Worm (Caenorhabditis elegans) whole organism, young adult: ENCODE data around the gene clec-49.

Source experiments
- B0019.2 ChIP-seq: fragments of 200-800 bp; sonication (Bioruptor generic); conservative IDR thresholded peaks from 2 replicates; pipeline ENCODE4 v1.3.6; 2022; ENCODE audit warnings: missing genetic modification reagents, missing genetic modification characterization, missing compliant biosample characterization
- C17E4.6 ChIP-seq: fragments of 200-800 bp; sonication (Bioruptor generic); IDR thresholded peaks from 2 replicates; pipeline ENCODE4 v1.3.6; 2022; ENCODE audit warnings: missing genetic modification reagents, missing genetic modification characterization, missing compliant biosample characterization
- F39B2.1 ChIP-seq: fragments of 200-800 bp; sonication (Bioruptor generic); IDR thresholded peaks from 2 replicates; pipeline ENCODE4 v1.3.6; 2022; ENCODE audit warnings: missing genetic modification reagents, missing genetic modification characterization, missing compliant biosample characterization
- F49E8.2 ChIP-seq: sonication (generic microtip); optimal IDR thresholded peaks from 3 replicates; lab custom pipeline; 2017; ENCODE audit warnings: missing genetic modification characterization, mild to moderate bottlenecking, missing compliant biosample characterization, antibody characterized with exemption, moderate library complexity; ENCODE audit not compliant: insufficient read depth
- F52B5.7 ChIP-seq: sonication (generic microtip); optimal IDR thresholded peaks from 2 replicates; lab custom pipeline; 2016; ENCODE audit warnings: mild to moderate bottlenecking, missing genetic modification characterization, missing compliant biosample characterization
- F55B11.4 ChIP-seq: sonication (generic microtip); optimal IDR thresholded peaks from 2 replicates; lab custom pipeline; 2016; ENCODE audit warnings: missing compliant biosample characterization, missing genetic modification characterization, borderline replicate concordance; ENCODE audit not compliant: insufficient read depth
- F57C9.4 ChIP-seq: sonication (generic microtip); optimal IDR thresholded peaks from 2 replicates; lab custom pipeline; 2017; ENCODE audit warnings: mild to moderate bottlenecking, missing genetic modification characterization, missing compliant biosample characterization
- Y67H2A.10 ChIP-seq: fragments of 200-800 bp; sonication (Bioruptor generic); conservative IDR thresholded peaks from 2 replicates; pipeline ENCODE4 v1.3.6; 2022; ENCODE audit warnings: missing genetic modification reagents, missing genetic modification characterization, missing compliant biosample characterization
- Y79H2A.3 ChIP-seq: fragments of 200-800 bp; sonication (Bioruptor generic); conservative IDR thresholded peaks from 2 replicates; pipeline ENCODE4 v1.3.6; 2022; ENCODE audit warnings: missing genetic modification reagents, missing genetic modification characterization, missing compliant biosample characterization
- ZK185.1 ChIP-seq: sonication (generic microtip); optimal IDR thresholded peaks from 2 replicates; lab custom pipeline; 2016; ENCODE audit warnings: mild to moderate bottlenecking, missing genetic modification characterization, missing compliant biosample characterization; ENCODE audit not compliant: poor library complexity, severe bottlenecking
- aptf-2 ChIP-seq: fragments of 200-800 bp; sonication (Bioruptor generic); conservative IDR thresholded peaks from 2 replicates; pipeline ENCODE4 v1.3.6; 2022; ENCODE audit warnings: missing genetic modification reagents, missing genetic modification characterization, missing compliant biosample characterization
- athp-1 ChIP-seq: sonication (generic microtip); optimal IDR thresholded peaks from 2 replicates; lab custom pipeline; 2017; ENCODE audit warnings: mild to moderate bottlenecking, missing genetic modification characterization, missing compliant biosample characterization
- attf-6 ChIP-seq: fragments of 200-800 bp; sonication (Bioruptor generic); IDR thresholded peaks from 2 replicates; pipeline ENCODE4 v1.3.6; 2022; ENCODE audit warnings: missing genetic modification reagents, missing genetic modification characterization, missing compliant biosample characterization
- bed-2 ChIP-seq: fragments of 200-800 bp; sonication (Bioruptor generic); IDR thresholded peaks from 2 replicates; pipeline ENCODE4 v1.3.6; 2022; ENCODE audit warnings: missing genetic modification reagents, missing genetic modification characterization, missing compliant biosample characterization
- cebp-2 ChIP-seq: fragments of 200-800 bp; sonication (Bioruptor generic); IDR thresholded peaks from 2 replicates; pipeline ENCODE4 v1.3.6; 2022; ENCODE audit warnings: missing genetic modification characterization, missing compliant biosample characterization
- ceh-27 ChIP-seq: fragments of 200-800 bp; sonication (Bioruptor generic); optimal IDR thresholded peaks from 2 replicates; lab custom pipeline; 2018; ENCODE audit warnings: mild to moderate bottlenecking, missing genetic modification characterization, moderate library complexity, missing compliant biosample characterization
- ceh-40 ChIP-seq: fragments of 200-800 bp; sonication (Bioruptor generic); IDR thresholded peaks from 2 replicates; pipeline ENCODE4 v1.3.6; 2022; ENCODE audit warnings: missing genetic modification characterization, missing compliant biosample characterization
- dpff-1 ChIP-seq: sonication (generic microtip); optimal IDR thresholded peaks from 2 replicates; lab custom pipeline; 2017; ENCODE audit warnings: mild to moderate bottlenecking, missing genetic modification characterization, missing compliant biosample characterization
- fkh-3 ChIP-seq: sonication (generic microtip); optimal IDR thresholded peaks from 2 replicates; lab custom pipeline; 2016; ENCODE audit warnings: mild to moderate bottlenecking, missing genetic modification characterization, missing compliant biosample characterization
- gei-17 ChIP-seq: fragments of 200-800 bp; sonication (Bioruptor generic); optimal IDR thresholded peaks from 2 replicates; lab custom pipeline; 2018; ENCODE audit warnings: mild to moderate bottlenecking, missing genetic modification characterization, missing compliant biosample characterization
- hlh-12 ChIP-seq: sonication (generic microtip); optimal IDR thresholded peaks from 2 replicates; lab custom pipeline; 2016; ENCODE audit warnings: missing genetic modification characterization, missing compliant biosample characterization
- hlh-26 ChIP-seq: fragments of 200-800 bp; sonication (Bioruptor generic); conservative IDR thresholded peaks from 2 replicates; pipeline ENCODE4 v1.3.6; 2022; ENCODE audit warnings: missing genetic modification reagents, missing genetic modification characterization, missing compliant biosample characterization
- hsf-1 ChIP-seq: fragments of 200-800 bp; sonication (Bioruptor generic); IDR thresholded peaks from 2 replicates; pipeline ENCODE4 v1.3.6; 2022; ENCODE audit warnings: missing genetic modification reagents, missing genetic modification characterization, missing compliant biosample characterization
- lag-1 ChIP-seq: fragments of 200-800 bp; sonication (Bioruptor generic); IDR thresholded peaks from 2 replicates; pipeline ENCODE4 v1.3.6; 2022; ENCODE audit warnings: missing genetic modification reagents, missing genetic modification characterization, missing compliant biosample characterization
- lir-1 ChIP-seq: fragments of 200-800 bp; sonication (Bioruptor generic); conservative IDR thresholded peaks from 2 replicates; pipeline ENCODE4 v1.3.6; 2022; ENCODE audit warnings: missing genetic modification reagents, missing genetic modification characterization, missing compliant biosample characterization
- lsl-1 ChIP-seq: fragments of 200-800 bp; sonication (Bioruptor generic); optimal IDR thresholded peaks from 2 replicates; lab custom pipeline; 2018; ENCODE audit warnings: mild to moderate bottlenecking, missing genetic modification characterization, moderate library complexity, missing compliant biosample characterization
- lsy-27 ChIP-seq: sonication (generic microtip); optimal IDR thresholded peaks from 2 replicates; lab custom pipeline; 2017; ENCODE audit warnings: missing genetic modification characterization, mild to moderate bottlenecking, missing compliant biosample characterization, antibody characterized with exemption, missing genotype, borderline replicate concordance; ENCODE audit not compliant: insufficient read depth
- madf-10 ChIP-seq: sonication (generic microtip); optimal IDR thresholded peaks from 2 replicates; lab custom pipeline; 2016; ENCODE audit warnings: mild to moderate bottlenecking, missing genetic modification characterization, missing compliant biosample characterization
- madf-3 ChIP-seq: fragments of 200-800 bp; sonication (Bioruptor generic); IDR thresholded peaks from 2 replicates; pipeline ENCODE4 v1.3.6; 2022; ENCODE audit warnings: missing genetic modification reagents, missing genetic modification characterization, missing compliant biosample characterization
- madf-6 ChIP-seq: fragments of 200-800 bp; sonication (Bioruptor generic); IDR thresholded peaks from 2 replicates; pipeline ENCODE4 v1.3.6; 2022; ENCODE audit warnings: missing genetic modification reagents, missing genetic modification characterization, missing compliant biosample characterization
- madf-8 ChIP-seq: fragments of 200-800 bp; sonication (Bioruptor generic); conservative IDR thresholded peaks from 2 replicates; pipeline ENCODE4 v1.3.6; 2022; ENCODE audit warnings: missing genetic modification reagents, missing genetic modification characterization, missing compliant biosample characterization
- nfya-1 ChIP-seq: sonication (generic microtip); optimal IDR thresholded peaks from 2 replicates; lab custom pipeline; 2017; ENCODE audit warnings: antibody characterized with exemption, missing compliant biosample characterization, missing genetic modification characterization, borderline replicate concordance; ENCODE audit not compliant: insufficient read depth
- nhr-120 ChIP-seq: fragments of 200-800 bp; sonication (Bioruptor generic); IDR thresholded peaks from 2 replicates; pipeline ENCODE4 v1.3.6; 2022; ENCODE audit warnings: missing genetic modification characterization, missing compliant biosample characterization
- nhr-90 ChIP-seq: sonication (generic microtip); optimal IDR thresholded peaks from 2 replicates; lab custom pipeline; 2016; ENCODE audit warnings: missing genotype, mild to moderate bottlenecking, missing genetic modification characterization, missing compliant biosample characterization
- pbrm-1 ChIP-seq: fragments of 200-800 bp; sonication (Bioruptor generic); IDR thresholded peaks from 2 replicates; pipeline ENCODE4 v1.3.6; 2022; ENCODE audit warnings: missing genetic modification reagents, missing genetic modification characterization, missing compliant biosample characterization
- pha-4 ChIP-seq: fragments of 150-350 bp; sonication (generic microtip); optimal IDR thresholded peaks from 2 replicates; lab custom pipeline; 2014; ENCODE audit warnings: missing biosample characterization, missing genetic modification reagents, missing genetic modification characterization
- rec-8 ChIP-seq, 2 experiments: sonication (generic microtip); optimal IDR thresholded peaks; 2 replicates each; lab custom pipeline; 2016; ENCODE audit warnings: mild to moderate bottlenecking in 2 of 2, missing genetic modification characterization in 2 of 2, missing genetic modification reagents in 2 of 2, missing genotype in 2 of 2, missing biosample characterization in 1 of 2, missing compliant biosample characterization in 1 of 2, moderate library complexity in 1 of 2
- repo-1 ChIP-seq: sonication (generic microtip); optimal IDR thresholded peaks from 2 replicates; lab custom pipeline; 2017; ENCODE audit warnings: mild to moderate bottlenecking, missing genetic modification characterization, missing compliant biosample characterization
- rpc-1 ChIP-seq, 2 experiments: fragments of 150-350 bp in 1 of 2; sonication (generic microtip) in 1 of 2; optimal IDR thresholded peaks; 2 replicates each; lab custom pipeline; 2014 to 2018; ENCODE audit warnings: missing biosample characterization in 1 of 2, missing genetic modification characterization in 1 of 2, missing genetic modification reagents in 1 of 2, missing genotype in 1 of 2
- snpc-3.4 ChIP-seq: sonication (generic microtip); optimal IDR thresholded peaks from 2 replicates; lab custom pipeline; 2017; ENCODE audit warnings: missing genetic modification characterization, mild to moderate bottlenecking, missing compliant biosample characterization, antibody characterized with exemption, moderate library complexity, missing genotype, missing genetic modification reagents
- somi-1 ChIP-seq: fragments of 200-800 bp; sonication (Bioruptor generic); optimal IDR thresholded peaks from 2 replicates; lab custom pipeline; 2018; ENCODE audit warnings: mild to moderate bottlenecking, missing genetic modification characterization, missing compliant biosample characterization
- ztf-25 ChIP-seq: fragments of 200-800 bp; sonication (Bioruptor generic); IDR thresholded peaks from 2 replicates; pipeline ENCODE4 v1.3.6; 2022; ENCODE audit warnings: missing genetic modification reagents, missing genetic modification characterization, missing compliant biosample characterization

The clec-49 gene

ce11 chrV:19747144-19747543, 3.9 kb downstream of the clec-49 start:
- TF ChIP-seq lsy-27 (tag; lab: Kevin White, UChicago) (no peak), cebp-2 (GFP tag; lab: Robert Waterston, UW) (no peak), madf-3 (GFP tag; lab: Robert Waterston, UW) (no peak), pbrm-1 (no peak), rpc-1 (optimal IDR thresholded peaks at IDR 0.05; lab: Kevin White, UChicago) (no peak), rpc-1 (tag; optimal IDR thresholded peaks at IDR 0.05; lab: Kevin White, UChicago) (no peak), snpc-3.4 (tag; lab: Kevin White, UChicago) (no peak), ztf-25 (GFP tag; lab: Robert Waterston, UW) (no peak), ceh-40 (GFP tag; lab: Robert Waterston, UW) (no peak), hlh-26 (GFP tag; lab: Robert Waterston, UW) (no peak), F52B5.7 (tag; lab: Kevin White, UChicago) (no peak), lag-1 (GFP tag; lab: Robert Waterston, UW) (no peak), hsf-1 (no peak), athp-1 (tag; lab: Kevin White, UChicago) (no peak), Y79H2A.3 (GFP tag; lab: Robert Waterston, UW) (no peak), madf-10 (tag; lab: Kevin White, UChicago) (no peak), ZK185.1 (tag; lab: Kevin White, UChicago) (no peak), nfya-1 (no peak)

- TF ChIP-seq madf-8 (GFP tag; lab: Robert Waterston, UW) (no peak), hlh-12 (no peak), dpff-1 (tag; lab: Kevin White, UChicago) (no peak), C17E4.6 (no peak), F52B5.7 (tag; lab: Kevin White, UChicago) (no peak), pha-4 (tag; lab: Kevin White, UChicago) (no peak), madf-6 (GFP tag; lab: Robert Waterston, UW) (no peak), nhr-90 (tag; lab: Kevin White, UChicago) (no peak), pbrm-1 (no peak), Y67H2A.10 (GFP tag; lab: Robert Waterston, UW) (no peak), B0019.2 (GFP tag; lab: Robert Waterston, UW) (no peak), fkh-3 (tag; lab: Kevin White, UChicago) (no peak), madf-10 (tag; lab: Kevin White, UChicago) (no peak), ceh-27 (GFP tag; lab: Kevin White, UChicago) (no peak)
Observed at ce11 chrV:19745852-19746251, 5.2 kb downstream of the clec-49 start, which contains the start of gene W04E12.5. W04E12.5 (plus strand) TSS chrV:19746152.

ce11 chrV:19744210-19744609, 6.8 kb downstream of the clec-49 start:
- TF ChIP-seq F57C9.4 (tag; lab: Kevin White, UChicago) (no peak), lir-1 (GFP tag; lab: Robert Waterston, UW) (no peak), lag-1 (GFP tag; lab: Robert Waterston, UW) (no peak), snpc-3.4 (tag; lab: Kevin White, UChicago) (no peak), F55B11.4 (tag; lab: Kevin White, UChicago) (no peak), rec-8 (tag; optimal IDR thresholded peaks at IDR 0.05; lab: Kevin White, UChicago) (no peak), gei-17 (no peak), F49E8.2 (tag; lab: Kevin White, UChicago) (no peak), aptf-2 (GFP tag; lab: Robert Waterston, UW) (no peak), bed-2 (GFP tag; lab: Robert Waterston, UW) (no peak), somi-1 (GFP tag; lab: Kevin White, UChicago) (no peak), F39B2.1 (GFP tag; lab: Robert Waterston, UW) (no peak), madf-6 (GFP tag; lab: Robert Waterston, UW) (no peak), rpc-1 (optimal IDR thresholded peaks at IDR 0.05; lab: Kevin White, UChicago) (no peak), rpc-1 (tag; optimal IDR thresholded peaks at IDR 0.05; lab: Kevin White, UChicago) (no peak), lsl-1 (GFP tag; lab: Kevin White, UChicago) (no peak), repo-1 (tag; lab: Kevin White, UChicago) (no peak), nhr-120 (GFP tag; lab: Robert Waterston, UW) (no peak), attf-6 (GFP tag; lab: Robert Waterston, UW) (no peak)
